Worm (Caenorhabditis elegans) whole organism, mixed stage, embryonic: ENCODE measurements around the gene T04H1.5.

ENCODE experiments used
- M03D4.4 ChIP-seq: sonication (generic microtip); optimal IDR thresholded peaks from 2 replicates; lab custom pipeline; 2017; ENCODE audit warnings: mild to moderate bottlenecking, missing genetic modification characterization, missing compliant biosample characterization
- bed-3 ChIP-seq: fragments of 200-800 bp; sonication (Bioruptor generic); optimal IDR thresholded peaks from 3 replicates; lab custom pipeline; 2018; ENCODE audit warnings: mild to moderate bottlenecking, missing genetic modification characterization, moderate library complexity, missing compliant biosample characterization
- blmp-1 ChIP-seq: fragments of 150-350 bp; optimal IDR thresholded peaks from 2 replicates; lab custom pipeline; 2014; ENCODE audit warnings: missing biosample characterization, missing genetic modification characterization
- ceh-39 ChIP-seq: fragments of 150-350 bp; optimal IDR thresholded peaks from 2 replicates; lab custom pipeline; 2014; ENCODE audit warnings: missing biosample characterization, missing genetic modification characterization
- ceh-43 ChIP-seq: fragments of 200-800 bp; sonication (Bioruptor generic); optimal IDR thresholded peaks from 2 replicates; lab custom pipeline; 2018; ENCODE audit warnings: mild to moderate bottlenecking, missing genetic modification characterization, moderate library complexity, missing compliant biosample characterization
- ceh-83 ChIP-seq: fragments of 200-800 bp; sonication (Bioruptor generic); optimal IDR thresholded peaks from 2 replicates; lab custom pipeline; 2018; ENCODE audit warnings: mild to moderate bottlenecking, missing genetic modification characterization, missing compliant biosample characterization
- ces-1 ChIP-seq: fragments of 150-350 bp; optimal IDR thresholded peaks from 2 replicates; lab custom pipeline; 2014; ENCODE audit warnings: missing biosample characterization, missing genetic modification reagents, missing genetic modification characterization
- cnd-1 ChIP-seq: fragments of 200-800 bp; sonication (Bioruptor generic); optimal IDR thresholded peaks from 2 replicates; lab custom pipeline; 2018; ENCODE audit warnings: mild to moderate bottlenecking, missing genetic modification characterization, missing compliant biosample characterization
- drap-1 ChIP-seq: fragments of 200-800 bp; sonication (Bioruptor generic); optimal IDR thresholded peaks from 3 replicates; lab custom pipeline; 2018; ENCODE audit warnings: mild to moderate bottlenecking, missing genetic modification characterization, missing compliant biosample characterization
- elt-1 ChIP-seq: sonication (generic microtip); optimal IDR thresholded peaks from 2 replicates; lab custom pipeline; 2017; ENCODE audit warnings: missing genetic modification characterization, mild to moderate bottlenecking, missing compliant biosample characterization, antibody characterized with exemption, moderate library complexity, borderline replicate concordance; ENCODE audit not compliant: insufficient read depth
- elt-3 ChIP-seq: fragments of 150-350 bp; optimal IDR thresholded peaks from 2 replicates; lab custom pipeline; 2014; ENCODE audit warnings: missing biosample characterization, missing genetic modification characterization
- ham-2 ChIP-seq: fragments of 200-800 bp; sonication (Bioruptor generic); optimal IDR thresholded peaks from 2 replicates; lab custom pipeline; 2018; ENCODE audit warnings: mild to moderate bottlenecking, missing genetic modification characterization, missing compliant biosample characterization
- lin-13 ChIP-seq: fragments of 150-350 bp; optimal IDR thresholded peaks from 2 replicates; lab custom pipeline; 2014; ENCODE audit warnings: missing biosample characterization, missing genetic modification characterization
- lin-32 ChIP-seq: fragments of 200-800 bp; sonication (Bioruptor generic); optimal IDR thresholded peaks from 2 replicates; lab custom pipeline; 2018; ENCODE audit warnings: mild to moderate bottlenecking, missing genetic modification characterization, missing compliant biosample characterization
- lsy-2 ChIP-seq: fragments of 150-350 bp; optimal IDR thresholded peaks from 2 replicates; lab custom pipeline; 2014; ENCODE audit warnings: missing biosample characterization, missing genetic modification characterization
- mab-5 ChIP-seq: fragments of 150-350 bp; optimal IDR thresholded peaks from 2 replicates; lab custom pipeline; 2014; ENCODE audit warnings: missing biosample characterization, missing genetic modification characterization
- mep-1 ChIP-seq: fragments of 150-350 bp; optimal IDR thresholded peaks from 2 replicates; lab custom pipeline; 2017; ENCODE audit warnings: missing biosample characterization, missing genetic modification reagents, missing genetic modification characterization, inconsistent platforms
- mls-2 ChIP-seq: sonication (generic microtip); optimal IDR thresholded peaks from 2 replicates; lab custom pipeline; 2016; ENCODE audit warnings: mild to moderate bottlenecking, missing genetic modification characterization, moderate library complexity, missing compliant biosample characterization
- nhr-12 ChIP-seq: fragments of 150-350 bp; optimal IDR thresholded peaks from 2 replicates; lab custom pipeline; 2014; ENCODE audit warnings: missing biosample characterization, missing genetic modification characterization
- nhr-2 ChIP-seq: fragments of 150-350 bp; optimal IDR thresholded peaks from 2 replicates; lab custom pipeline; 2014; ENCODE audit warnings: missing biosample characterization, missing genetic modification characterization
- nhr-237 ChIP-seq: fragments of 150-350 bp; optimal IDR thresholded peaks from 2 replicates; lab custom pipeline; 2014; ENCODE audit warnings: missing biosample characterization, missing genetic modification characterization
- nhr-28 ChIP-seq: fragments of 150-350 bp; optimal IDR thresholded peaks from 2 replicates; lab custom pipeline; 2014; ENCODE audit warnings: missing biosample characterization, missing genetic modification characterization
- nhr-76 ChIP-seq: sonication (generic microtip); optimal IDR thresholded peaks from 2 replicates; lab custom pipeline; 2017; ENCODE audit warnings: missing biosample characterization, missing genetic modification characterization
- pha-4 ChIP-seq: fragments of 150-350 bp; optimal IDR thresholded peaks from 2 replicates; lab custom pipeline; 2018; ENCODE audit warnings: missing biosample characterization, missing genetic modification reagents, missing genetic modification characterization
- sem-2 ChIP-seq: fragments of 200-800 bp; sonication (Bioruptor generic); optimal IDR thresholded peaks from 2 replicates; lab custom pipeline; 2018; ENCODE audit warnings: mild to moderate bottlenecking, missing genetic modification characterization, missing compliant biosample characterization
- snpc-4 ChIP-seq: fragments of 150-350 bp; optimal IDR thresholded peaks from 2 replicates; lab custom pipeline; 2014; ENCODE audit warnings: missing biosample characterization, missing genetic modification characterization
- sptf-1 ChIP-seq: sonication (generic microtip); optimal IDR thresholded peaks from 2 replicates; lab custom pipeline; 2017; ENCODE audit warnings: mild to moderate bottlenecking, missing genetic modification characterization, moderate library complexity, missing compliant biosample characterization
- tbx-8 ChIP-seq: fragments of 200-800 bp; sonication (Bioruptor generic); optimal IDR thresholded peaks from 2 replicates; lab custom pipeline; 2018; ENCODE audit warnings: mild to moderate bottlenecking, missing genetic modification characterization, moderate library complexity, missing compliant biosample characterization
- unc-120 ChIP-seq: sonication (generic microtip); optimal IDR thresholded peaks from 2 replicates; lab custom pipeline; 2017; ENCODE audit warnings: missing genetic modification characterization, missing compliant biosample characterization; ENCODE audit not compliant: poor library complexity, severe bottlenecking
- unc-39 ChIP-seq: fragments of 150-350 bp; optimal IDR thresholded peaks from 2 replicates; lab custom pipeline; 2014; ENCODE audit warnings: missing biosample characterization, missing genetic modification characterization
- unc-62 ChIP-seq: fragments of 150-350 bp; optimal IDR thresholded peaks from 2 replicates; lab custom pipeline; 2014; ENCODE audit warnings: missing biosample characterization, missing genetic modification reagents, missing genetic modification characterization
- zip-8 ChIP-seq: fragments of 150-350 bp; optimal IDR thresholded peaks from 2 replicates; lab custom pipeline; 2014; ENCODE audit warnings: missing biosample characterization, missing genetic modification characterization

The T04H1.5 gene

ce11 chrV:12294091-12294490 is 43.0 kb downstream of the T04H1.5 start:
- TF ChIP-seq mls-2 (tag; lab: Kevin White, UChicago) (no peak), nhr-28 (no peak), nhr-2 (tag; lab: Kevin White, UChicago) (no peak), zip-8 (tag; lab: Kevin White, UChicago) (no peak), bed-3 (GFP tag; lab: Kevin White, UChicago) (no peak), drap-1 (no peak), mep-1 (no peak), ceh-43 (GFP tag; lab: Kevin White, UChicago) (no peak), unc-39 (tag; lab: Kevin White, UChicago) (no peak), tbx-8 (GFP tag; lab: Kevin White, UChicago) (no peak), sem-2 (GFP tag; lab: Kevin White, UChicago) (no peak), snpc-4 (no peak), sptf-1 (tag; lab: Kevin White, UChicago) (no peak), elt-1 (no peak), ceh-39 (tag; lab: Kevin White, UChicago) (no peak), cnd-1 (tag; lab: Kevin White, UChicago) (no peak), mab-5 (no peak), unc-62 (GFP tag; lab: Kevin White, UChicago) (no peak), lsy-2 (tag; lab: Kevin White, UChicago) (no peak), nhr-237 (no peak)
- TF ChIP-seq, all 35 proteins: peak for 0

ce11 chrV:12295015-12295414 is 43.9 kb downstream of the T04H1.5 start:
- TF ChIP-seq nhr-12 (tag; lab: Kevin White, UChicago) (no peak), ham-2 (peak; percentile 30), pha-4 (peak; percentile 8), elt-1 (peak; percentile 49)

ce11 chrV:12295520-12295919 is 44.4 kb downstream of the T04H1.5 start:
- TF ChIP-seq cnd-1 (tag; lab: Kevin White, UChicago) (no peak), sptf-1 (tag; lab: Kevin White, UChicago) (no peak), nhr-12 (tag; lab: Kevin White, UChicago) (no peak), snpc-4 (no peak), ham-2 (no peak), nhr-76 (tag; lab: Kevin White, UChicago) (no peak), ces-1 (GFP tag; lab: Kevin White, UChicago) (no peak), lsy-2 (tag; lab: Kevin White, UChicago) (no peak), unc-120 (tag; lab: Kevin White, UChicago) (no peak), sem-2 (GFP tag; lab: Kevin White, UChicago) (no peak), ceh-43 (GFP tag; lab: Kevin White, UChicago) (no peak), ceh-83 (no peak), elt-3 (no peak), drap-1 (no peak), mls-2 (tag; lab: Kevin White, UChicago) (no peak)

ce11 chrV:12296122-12296521 is 45.0 kb downstream of the T04H1.5 start:
- TF ChIP-seq unc-39 (tag; lab: Kevin White, UChicago) (no peak), mab-5 (no peak), cnd-1 (tag; lab: Kevin White, UChicago) (no peak), lin-13 (tag; lab: Kevin White, UChicago) (no peak), tbx-8 (GFP tag; lab: Kevin White, UChicago) (no peak), nhr-28 (no peak), lsy-2 (tag; lab: Kevin White, UChicago) (no peak), M03D4.4 (tag; lab: Kevin White, UChicago) (no peak), nhr-76 (tag; lab: Kevin White, UChicago) (no peak), blmp-1 (tag; lab: Kevin White, UChicago) (no peak), elt-3 (no peak)

- no peak for TF ChIP-seq lin-13 (tag; lab: Kevin White, UChicago)
- no peak for TF ChIP-seq mep-1
- TF ChIP-seq M03D4.4 (tag; lab: Kevin White, UChicago) = no peak
- TF ChIP-seq nhr-28 = no peak
- TF ChIP-seq elt-1 = peak; percentile 46
Observed at ce11 chrV:12296794-12297193, 45.7 kb downstream of the T04H1.5 start.

ce11 chrV:12298184-12298583 is 47.0 kb downstream of the T04H1.5 start:
- no peak for TF ChIP-seq unc-62 (GFP tag; lab: Kevin White, UChicago)
- TF ChIP-seq ceh-43 (GFP tag; lab: Kevin White, UChicago) = no peak
- no peak for TF ChIP-seq nhr-28
- TF ChIP-seq cnd-1 (tag; lab: Kevin White, UChicago) = no peak
- TF ChIP-seq lin-32 (GFP tag; lab: Kevin White, UChicago) = no peak
- no peak for TF ChIP-seq M03D4.4 (tag; lab: Kevin White, UChicago)
